Fruit fly (Drosophila melanogaster): ENCODE measurements around the gene Btk.

Btk gene

DNA sequence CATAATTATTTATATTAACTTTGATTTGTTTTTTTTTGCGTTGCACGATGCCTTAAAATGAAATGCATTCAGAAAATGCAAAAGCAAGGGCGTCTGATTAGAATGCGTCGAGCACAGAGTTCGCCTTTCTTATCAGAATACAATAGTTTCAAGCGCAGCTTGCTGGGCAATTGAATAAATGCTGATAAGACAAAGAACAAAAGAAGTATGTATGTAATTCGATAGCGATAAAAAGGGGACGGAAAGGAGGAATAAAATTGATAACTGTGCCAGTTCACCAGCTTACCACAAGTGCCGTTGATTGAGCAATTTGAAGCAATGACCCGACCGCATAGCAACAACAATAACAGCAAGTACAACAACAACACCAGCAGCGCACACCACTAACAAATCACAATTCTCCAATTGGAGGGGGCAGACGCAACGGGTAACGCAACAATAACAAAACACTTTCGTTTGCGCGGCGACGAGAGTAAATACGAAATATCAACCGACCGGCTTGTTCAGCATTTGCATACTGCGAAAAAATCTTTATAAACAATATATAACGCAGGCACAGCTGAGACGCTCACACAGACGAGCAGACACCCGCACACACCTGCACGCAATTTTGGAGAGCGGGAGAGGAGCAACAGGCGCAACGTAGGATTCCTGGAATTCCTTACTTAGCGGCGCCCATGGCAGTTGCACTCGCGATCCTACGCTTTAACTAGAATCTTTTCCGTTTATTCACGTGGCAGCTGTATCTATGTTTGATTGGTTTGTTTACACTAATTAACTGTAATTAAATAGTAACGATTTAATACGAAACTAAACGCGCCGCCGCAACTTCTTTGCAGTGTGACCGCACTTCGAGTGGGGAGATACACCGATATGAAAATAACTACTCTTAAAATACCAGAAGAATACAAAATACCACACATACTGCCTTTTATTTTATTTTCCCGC is at the start of gene Btk (continued):
- TF ChIP-seq CG7987 (GFP tag; optimal IDR thresholded peaks at IDR 0.05) (no peak), unc-4 (GFP tag; IDR thresholded peaks at IDR 0.05; ENCODE audit: partially characterized antibody) (0 out of 2 replicates have a peak, but pooled peaks have one; percentile 19), CG6272 (GFP tag; IDR thresholded peaks at IDR 0.05) (no peak), dmrt11E (tag; optimal IDR thresholded peaks at IDR 0.05) (no peak), CG14860 (GFP tag; IDR thresholded peaks at IDR 0.05; ENCODE audit: partially characterized antibody) (0 out of 3 replicates have a peak, but pooled peaks have one; percentile 26), crp (GFP tag; optimal IDR thresholded peaks at IDR 0.05) (peak in 1 of 2 experiments; percentile 47), Stat92E (GFP tag; optimal IDR thresholded peaks at IDR 0.05) (peak in 1 of 3 experiments; percentile 91), Rx (GFP tag; IDR thresholded peaks at IDR 0.05) (no peak), CG18764 (GFP tag; optimal IDR thresholded peaks at IDR 0.05) (no peak), Rfx (GFP tag; IDR thresholded peaks at IDR 0.05) (peak; percentile 21; the same call in 1 of the 2 replicates), Side (GFP tag; optimal IDR thresholded peaks at IDR 0.05) (peak; percentile 15), Lim3 (GFP tag; IDR thresholded peaks at IDR 0.05) (no peak), pros (GFP tag; optimal IDR thresholded peaks at IDR 0.05) (no peak), danr (GFP tag; IDR thresholded peaks at IDR 0.05) (no peak), CG4360 (GFP tag; IDR thresholded peaks at IDR 0.05) (peak; percentile 96), tgo (GFP tag; IDR thresholded peaks at IDR 0.05) (no peak), CG31365 (tag; optimal IDR thresholded peaks at IDR 0.05) (no peak), CG5245 (GFP tag; optimal IDR thresholded peaks at IDR 0.05) (no peak), gsb (GFP tag; IDR thresholded peaks at IDR 0.05) (no peak), ab (GFP tag; optimal IDR thresholded peaks at IDR 0.05) (no peak), chif (GFP tag; optimal IDR thresholded peaks at IDR 0.05) (no peak), CG7271 (tag; optimal IDR thresholded peaks at IDR 0.05) (no peak), CG18599 (GFP tag; optimal IDR thresholded peaks at IDR 0.05) (no peak), CG17829 (tag; optimal IDR thresholded peaks at IDR 0.05) (no peak), C15 (GFP tag; IDR thresholded peaks at IDR 0.05) (no peak), bigmax (GFP tag; optimal IDR thresholded peaks at IDR 0.05) (peak; percentile 17), sd (tag; optimal IDR thresholded peaks at IDR 0.05) (peak; percentile 88), CG9797 (GFP tag; optimal IDR thresholded peaks at IDR 0.05) (peak; percentile 82), trem (tag; optimal IDR thresholded peaks at IDR 0.05) (peak; percentile 28), Ravus (GFP tag; IDR thresholded peaks at IDR 0.05) (no peak), z (GFP tag; IDR thresholded peaks at IDR 0.05) (no peak), CG2199 (GFP tag; IDR thresholded peaks at IDR 0.05) (no peak), unpg (GFP tag; optimal IDR thresholded peaks at IDR 0.05) (peak; percentile 4), CG4424 (GFP tag; optimal IDR thresholded peaks at IDR 0.05) (no peak), sim (GFP tag; IDR thresholded peaks at IDR 0.05) (no peak), E2f2 (GFP tag; IDR thresholded peaks at IDR 0.05) (peak; percentile 90), Six4 (GFP tag; optimal IDR thresholded peaks at IDR 0.05) (no peak), vnd (GFP tag; IDR thresholded peaks at IDR 0.05; ENCODE audit: partially characterized antibody) (no peak), Tbp (GFP tag; optimal IDR thresholded peaks at IDR 0.05) (no peak), CG10543 (GFP tag; optimal IDR thresholded peaks at IDR 0.05) (no peak), Lhr (GFP tag; optimal IDR thresholded peaks at IDR 0.05) (peak; percentile 30), CG1603 (tag; optimal IDR thresholded peaks at IDR 0.05) (peak; percentile 37), p53 (GFP tag; optimal IDR thresholded peaks at IDR 0.05) (no peak), CG12659 (GFP tag; optimal IDR thresholded peaks at IDR 0.05) (peak; percentile 35), CG10321 (GFP tag; IDR thresholded peaks at IDR 0.05) (peak; percentile 22; the same call in 1 of the 2 replicates), so (GFP tag; IDR thresholded peaks at IDR 0.05) (no peak), CG3995 (GFP tag; optimal IDR thresholded peaks at IDR 0.05) (peak; percentile 55)

Measured in whole organism, embryonic.